Fruit fly (Drosophila melanogaster) whole organism, embryonic: ENCODE data around the gene grsm.

Experiments used
- CG12236 ChIP-seq: fragments of 200-800 bp; sonication (Bioruptor generic); optimal IDR thresholded peaks from 2 replicates; lab custom pipeline; 2016; ENCODE audit warnings: missing biosample characterization, missing genetic modification characterization
- CG14667 ChIP-seq: fragments of 200-800 bp; sonication (Bioruptor generic); IDR thresholded peaks from 2 replicates; pipeline ENCODE4 v1.3.6; 2022; ENCODE audit warnings: missing biosample characterization, missing genetic modification characterization
- CG18764 ChIP-seq: fragments of 200-800 bp; sonication (Bioruptor generic); optimal IDR thresholded peaks from 3 replicates; lab custom pipeline; 2016; ENCODE audit warnings: missing biosample characterization, missing genetic modification characterization
- CG3065 ChIP-seq: fragments of 200-800 bp; sonication (Bioruptor generic); optimal IDR thresholded peaks from 2 replicates; lab custom pipeline; 2016; ENCODE audit warnings: missing biosample characterization, missing genetic modification characterization
- CG6791 ChIP-seq: fragments of 200-800 bp; sonication (Bioruptor generic); IDR thresholded peaks from 3 replicates; pipeline ENCODE4 v1.3.6; 2022; ENCODE audit warnings: missing biosample characterization, missing genetic modification characterization; ENCODE audit not compliant: partially characterized antibody
- CG9876 ChIP-seq: fragments of 200-800 bp; sonication (Bioruptor generic); optimal IDR thresholded peaks from 2 replicates; lab custom pipeline; 2016; ENCODE audit warnings: missing biosample characterization, missing genetic modification characterization
- Ssrp ChIP-seq: fragments of 200-800 bp; sonication (Bioruptor generic); optimal IDR thresholded peaks from 2 replicates; lab custom pipeline; 2018; ENCODE audit warnings: missing biosample characterization, mild to moderate bottlenecking, missing genetic modification characterization, moderate library complexity
- ci ChIP-seq: fragments of 200-800 bp; sonication (Bioruptor generic); IDR thresholded peaks from 3 replicates; pipeline ENCODE4 v1.3.6; 2022; ENCODE audit warnings: missing biosample characterization, missing genetic modification characterization

DNA sequence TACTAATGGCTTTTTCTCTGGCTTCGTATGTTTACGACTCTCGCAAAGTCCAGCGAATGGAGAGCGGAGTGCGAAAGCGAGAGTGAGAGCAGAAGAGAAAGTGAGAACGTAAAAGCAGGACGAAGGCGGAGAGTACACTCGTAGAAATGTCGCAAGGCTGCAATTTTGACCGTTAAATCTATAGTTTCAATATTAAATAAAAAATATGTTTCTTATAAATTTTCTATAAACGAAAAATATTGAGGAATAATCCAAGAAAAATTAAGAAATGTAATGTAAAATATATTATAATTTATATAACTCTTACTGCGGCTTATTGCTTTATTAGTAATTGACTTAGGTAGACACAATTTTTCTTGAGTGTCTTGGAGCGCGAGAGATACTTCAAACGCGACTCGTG lies 6.9 kb upstream of the grsm start:
- TF ChIP-seq CG9876 (GFP tag; lab: Kevin White, UChicago) (no peak), CG6791 (GFP tag; lab: Robert Waterston, UW) (no peak), CG12236 (GFP tag; lab: Kevin White, UChicago) (no peak), CG3065 (no peak), ci (GFP tag; lab: Robert Waterston, UW) (no peak), CG18764 (GFP tag; lab: Kevin White, UChicago) (no peak), CG14667 (no peak), Ssrp (tag; lab: Kevin White, UChicago) (no peak)
